Fruit fly (Drosophila melanogaster): ENCODE results near the gene Septin2.

DNA sequence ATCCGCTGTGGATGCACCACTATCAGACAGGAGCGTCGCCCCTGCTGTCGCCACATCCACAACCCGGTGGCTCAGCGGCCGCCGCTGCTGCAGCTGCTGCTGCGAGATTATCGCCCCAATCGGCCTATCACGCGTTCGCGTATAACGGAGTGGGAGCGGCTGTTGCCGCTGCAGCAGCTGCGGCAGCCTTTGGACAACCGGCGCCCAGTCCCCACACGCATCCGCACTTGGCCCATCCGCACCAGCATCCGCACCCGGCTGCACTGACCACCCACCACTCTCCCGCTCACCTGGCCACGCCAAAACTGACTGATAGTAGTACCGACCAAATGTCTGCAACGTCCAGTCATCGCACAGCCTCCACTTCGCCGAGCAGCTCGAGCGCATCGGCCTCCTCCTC, 38.0 kb upstream of the Septin2 start:
- no peak for TF ChIP-seq CG8478 (optimal IDR thresholded peaks at IDR 0.05)
- no peak for TF ChIP-seq CTCF (optimal IDR thresholded peaks at IDR 0.05)
